Fruit fly (Drosophila melanogaster): ENCODE results near the gene CG10165.
A peak's percentile ranks its signal among the peaks of the same experiment; 100 is the strongest.

The CG10165 gene

dm6 chr2L:19516062-19516461, 14.0 kb downstream of the CG10165 start:
- TF ChIP-seq noc (tag; optimal IDR thresholded peaks at IDR 0.05): no peak

DNA sequence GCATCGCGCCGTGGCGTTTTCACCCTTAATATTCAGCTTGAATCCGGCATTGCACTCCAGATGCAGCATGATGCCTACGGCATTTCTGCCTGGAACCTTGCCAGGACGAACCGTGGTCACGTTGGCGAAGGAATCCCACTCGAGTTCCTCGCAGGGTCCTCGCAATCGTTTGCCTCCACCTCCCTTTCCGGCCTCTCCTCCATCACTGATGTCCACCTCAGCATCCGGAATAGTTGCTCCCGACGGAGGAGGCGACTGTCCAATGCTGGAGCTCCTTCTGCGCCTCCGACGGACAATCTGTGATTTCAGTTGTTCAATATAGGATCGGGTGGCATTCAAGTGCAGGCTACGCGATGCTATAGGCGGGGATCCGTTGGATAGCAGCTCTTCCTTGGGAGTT, 17.9 kb downstream of the CG10165 start:
- TF ChIP-seq noc (tag; optimal IDR thresholded peaks at IDR 0.05): no peak

DNA sequence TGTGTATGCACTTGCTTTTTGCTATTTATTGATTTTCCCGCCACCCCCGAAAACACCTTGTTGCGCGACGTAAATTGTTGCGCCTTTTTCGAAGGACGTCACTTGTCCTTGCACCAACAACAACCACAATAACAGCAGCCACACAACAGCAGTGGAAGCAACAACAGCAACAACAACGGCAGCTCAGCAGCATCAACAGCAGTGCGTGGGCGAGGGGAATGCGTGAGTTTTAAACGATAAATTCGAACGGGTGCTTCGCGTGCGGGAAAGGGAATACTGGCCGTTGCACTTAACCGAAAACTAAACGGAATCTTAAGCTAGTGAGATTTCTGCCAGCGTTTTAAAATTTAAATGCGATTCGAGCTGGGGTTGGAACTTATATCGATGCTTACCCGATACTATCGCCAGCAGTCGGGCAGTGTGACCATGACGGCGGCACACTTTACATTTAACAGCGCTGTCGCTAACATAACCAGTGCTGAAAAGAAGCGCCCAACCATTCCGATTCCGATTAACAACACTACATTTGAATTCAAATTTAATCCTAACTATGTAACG, 21.7 kb downstream of the CG10165 start, which contains the start of gene cyst:
cyst (minus strand) TSS at position 404 of the 558 bp plus-strand sequence.
- no peak for TF ChIP-seq noc (tag; optimal IDR thresholded peaks at IDR 0.05)

DNA sequence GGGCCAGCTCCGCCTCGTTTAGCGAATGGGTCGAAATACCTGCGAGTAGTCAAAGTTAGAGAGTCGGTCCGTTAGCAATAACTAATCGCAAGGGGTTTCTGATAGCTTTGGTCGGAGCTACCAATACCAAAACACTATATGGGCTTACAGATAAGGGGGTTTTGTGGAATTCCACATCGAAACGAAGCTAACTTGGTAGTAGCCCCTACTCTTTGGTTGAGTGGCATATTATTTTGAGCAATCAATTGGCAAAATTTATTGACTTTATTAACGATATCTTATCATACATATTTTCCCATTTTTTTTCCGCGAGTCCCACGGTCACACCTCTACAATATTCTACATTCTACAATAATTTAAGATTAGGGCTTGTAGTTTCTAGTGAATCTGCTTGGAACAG, 23.8 kb downstream of the CG10165 start:
- no peak for TF ChIP-seq noc (tag; optimal IDR thresholded peaks at IDR 0.05)

dm6 chr2L:19497983-19498382, 32.1 kb downstream of the CG10165 start, which contains the start of gene Top3alpha:
Gene Top3alpha, plus strand, starts transcription at chr2L:19498168.
- no peak for TF ChIP-seq noc (tag; optimal IDR thresholded peaks at IDR 0.05)

- peak; percentile 87 for TF ChIP-seq noc (tag; optimal IDR thresholded peaks at IDR 0.05)
These were observed 37.0 kb downstream of the CG10165 start, which contains the start of the genes swm and Ctu2 for dm6 chr2L:19492934-19493686. Gene swm, plus strand, starts transcription at chr2L:19493251. Gene Ctu2, minus strand, starts transcription at chr2L:19493253.

DNA sequence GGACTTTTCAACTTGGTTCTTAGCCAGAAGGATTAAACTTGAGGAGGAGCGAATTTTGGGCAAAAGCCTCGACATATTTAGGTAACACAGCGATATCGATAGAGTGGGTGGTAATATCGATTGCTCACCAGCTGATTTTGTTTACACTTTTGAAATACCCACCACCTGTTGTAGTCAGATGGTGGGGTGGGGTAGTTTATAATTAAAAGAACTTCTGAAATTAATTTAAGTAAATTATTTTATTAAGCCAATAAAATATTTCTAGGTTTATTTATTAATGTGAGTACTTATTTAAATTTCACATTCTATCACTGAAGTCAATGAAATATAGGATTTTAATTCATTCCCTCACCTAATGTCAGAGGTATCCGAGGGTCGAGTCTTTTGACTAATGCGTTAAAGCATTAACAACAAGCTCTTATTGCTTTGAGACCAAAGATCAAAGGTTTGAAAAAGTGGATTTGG, 40.1 kb downstream of the CG10165 start, which contains the start of the genes CG10194 and CG18094:
CG10194 (minus strand) TSS at position 108 of the 465 bp plus-strand sequence.
CG18094 (plus strand) TSS at position 266 of the 465 bp plus-strand sequence.
- peak; percentile 80 for TF ChIP-seq noc (tag; optimal IDR thresholded peaks at IDR 0.05)

dm6 chr2L:19487190-19487589, 42.9 kb downstream of the CG10165 start, which contains the start of gene CG13083:
Gene CG13083, plus strand, starts transcription at chr2L:19487490.
- no peak for TF ChIP-seq noc (tag; optimal IDR thresholded peaks at IDR 0.05)

DNA sequence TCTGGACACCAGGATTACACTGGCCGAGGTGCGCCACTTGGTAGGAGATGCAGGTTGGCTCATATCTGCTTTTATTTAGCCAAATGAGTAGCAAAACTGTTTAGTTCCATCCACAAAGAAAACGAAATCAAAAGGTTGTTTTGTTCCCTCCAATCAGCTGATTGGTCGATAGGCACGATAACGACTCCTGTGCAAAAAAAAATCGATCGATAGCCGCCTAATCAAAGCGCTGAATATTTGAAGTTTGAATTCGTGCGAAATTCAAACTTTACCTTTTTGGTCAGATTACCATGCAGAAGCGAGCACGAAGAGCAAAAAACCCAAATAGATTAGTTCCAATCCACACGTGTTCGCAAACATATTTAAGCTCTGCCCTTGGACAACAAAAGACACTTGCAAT, 45.6 kb downstream of the CG10165 start, which contains the start of the genes CG10195 and CG13084:
CG10195 (minus strand) TSS at position 167 of the 400 bp plus-strand sequence.
CG13084 (plus strand) TSS at position 392 of the 400 bp plus-strand sequence.
- no peak for TF ChIP-seq noc (tag; optimal IDR thresholded peaks at IDR 0.05)

dm6 chr2L:19480406-19481334, 49.4 kb downstream of the CG10165 start:
- no peak for TF ChIP-seq noc (tag; optimal IDR thresholded peaks at IDR 0.05)

DNA sequence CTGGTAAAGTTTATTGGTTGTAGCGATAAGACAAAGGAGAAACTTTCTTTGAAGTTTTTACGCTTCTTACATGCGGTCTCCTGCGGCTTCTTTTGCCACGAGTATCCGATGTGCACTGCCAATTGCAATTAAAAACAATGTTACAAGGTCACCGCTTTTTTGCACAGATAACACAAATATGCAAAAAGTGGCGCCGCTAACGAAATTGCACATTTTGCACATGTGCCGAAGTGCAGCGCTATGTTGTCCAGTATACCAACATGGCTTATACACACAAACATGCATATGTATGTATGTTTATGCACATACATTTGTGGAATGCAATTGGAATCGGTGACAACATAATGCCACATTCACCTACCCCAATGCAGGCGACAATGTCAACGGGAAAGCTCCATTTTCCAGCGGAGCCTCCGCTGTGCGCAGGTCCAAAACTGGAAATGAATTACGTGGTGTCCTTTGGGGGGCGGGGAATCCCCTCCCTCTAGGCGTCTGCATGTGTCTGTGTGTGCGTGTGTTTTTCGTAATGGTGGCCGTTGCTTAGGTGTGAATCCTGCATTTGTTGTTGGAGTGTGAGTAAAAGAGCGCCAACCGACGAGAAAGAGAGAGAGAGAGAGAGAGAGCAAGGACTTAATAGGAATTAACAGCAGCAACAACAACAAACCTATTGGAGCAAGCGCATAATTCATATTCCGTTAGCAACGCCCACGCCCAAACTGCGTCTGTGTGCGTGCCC, 50.7 kb downstream of the CG10165 start:
- TF ChIP-seq noc (tag; optimal IDR thresholded peaks at IDR 0.05): no peak

Data from whole organism, larva.